Worm (Caenorhabditis elegans): Measurements from ENCODE around the gene F22H10.3.

DNA sequence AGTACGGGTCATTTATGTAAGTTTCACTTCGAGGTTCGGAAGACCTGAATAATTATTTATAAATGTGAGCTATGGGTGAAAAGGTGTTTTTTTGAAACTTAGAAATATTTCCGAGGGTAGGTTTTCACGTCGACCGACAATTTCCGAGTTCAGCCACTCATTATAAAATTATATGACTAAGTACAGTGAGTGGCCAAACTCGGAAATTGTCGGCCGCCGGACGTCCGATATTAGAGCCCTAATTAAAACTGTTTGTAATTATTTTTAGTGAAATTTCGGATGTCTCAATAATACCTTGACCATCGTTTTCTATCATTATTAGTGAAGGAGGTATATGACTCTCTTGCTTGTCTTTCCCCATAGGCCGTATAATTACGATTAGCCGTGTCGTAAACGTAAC, 10.0 kb downstream of the F22H10.3 start:
- TF ChIP-seq ztf-6 (GFP tag; IDR thresholded peaks at IDR 0.05) (no peak), sptf-2 (GFP tag; optimal IDR thresholded peaks at IDR 0.05) (no peak), ceh-100 (GFP tag; IDR thresholded peaks at IDR 0.05) (no peak), ets-4 (GFP tag; optimal IDR thresholded peaks at IDR 0.05) (no peak), C17E4.6 (GFP tag; IDR thresholded peaks at IDR 0.05) (no peak), lsl-1 (GFP tag; optimal IDR thresholded peaks at IDR 0.05) (no peak), unc-62 (GFP tag; optimal IDR thresholded peaks at IDR 0.05) (no peak), cebp-2 (GFP tag; IDR thresholded peaks at IDR 0.05) (no peak)
